Fruit fly (Drosophila melanogaster): ENCODE measurements around the gene CG6610.

Gene CG6610

DNA sequence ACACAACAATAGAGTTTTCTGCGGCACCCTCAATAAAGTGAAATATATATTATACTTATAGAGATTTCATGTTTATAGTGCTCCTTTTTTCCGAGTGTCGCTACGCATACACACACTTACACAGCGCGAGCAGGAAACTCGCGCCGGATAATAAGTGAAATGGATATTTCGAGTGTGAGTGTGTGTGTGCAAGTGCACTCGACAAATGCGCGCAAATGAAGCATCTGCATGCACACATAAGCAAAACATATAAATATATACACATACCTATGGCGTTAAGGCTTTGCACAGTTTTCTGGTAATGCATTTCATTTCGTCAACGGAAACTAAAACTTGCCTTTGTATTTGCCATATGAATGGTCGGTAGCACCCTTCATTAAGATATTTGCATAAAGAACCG, 40.2 kb downstream of the CG6610 start:
- TF ChIP-seq tai (GFP tag; optimal IDR thresholded peaks at IDR 0.05) (no peak), h (GFP tag; optimal IDR thresholded peaks at IDR 0.05) (no peak), dsf (GFP tag; optimal IDR thresholded peaks at IDR 0.05; ENCODE audit: borderline replicate concordance) (no peak), pan (optimal IDR thresholded peaks at IDR 0.05) (no peak), usp (GFP tag; optimal IDR thresholded peaks at IDR 0.05) (no peak), Jra (GFP tag; optimal IDR thresholded peaks at IDR 0.05) (no peak), Dif (GFP tag; optimal IDR thresholded peaks at IDR 0.05; ENCODE audit: partially characterized antibody) (no peak), GATAd (GFP tag; optimal IDR thresholded peaks at IDR 0.05) (no peak)

DNA sequence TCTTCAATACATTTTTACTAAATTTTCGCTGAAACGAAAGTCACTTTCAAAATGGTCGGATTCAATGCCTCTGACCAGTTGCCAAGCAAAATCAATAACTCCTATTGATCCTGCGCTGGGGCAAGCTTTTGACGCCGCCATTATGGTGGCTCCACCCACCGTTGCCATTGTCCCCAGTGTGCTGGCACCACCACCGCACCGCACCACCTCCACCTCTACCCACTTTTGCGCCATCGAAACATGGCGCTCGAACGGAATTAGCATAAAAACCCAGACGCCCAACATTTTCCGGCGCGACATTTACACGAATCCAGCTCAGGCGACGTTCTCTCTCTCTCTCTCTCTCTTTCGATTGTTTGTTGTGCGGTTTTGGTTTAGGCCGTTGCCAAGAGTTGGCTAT, 41.5 kb downstream of the CG6610 start:
- no peak for TF ChIP-seq Hnf4 (GFP tag; optimal IDR thresholded peaks at IDR 0.05)

DNA sequence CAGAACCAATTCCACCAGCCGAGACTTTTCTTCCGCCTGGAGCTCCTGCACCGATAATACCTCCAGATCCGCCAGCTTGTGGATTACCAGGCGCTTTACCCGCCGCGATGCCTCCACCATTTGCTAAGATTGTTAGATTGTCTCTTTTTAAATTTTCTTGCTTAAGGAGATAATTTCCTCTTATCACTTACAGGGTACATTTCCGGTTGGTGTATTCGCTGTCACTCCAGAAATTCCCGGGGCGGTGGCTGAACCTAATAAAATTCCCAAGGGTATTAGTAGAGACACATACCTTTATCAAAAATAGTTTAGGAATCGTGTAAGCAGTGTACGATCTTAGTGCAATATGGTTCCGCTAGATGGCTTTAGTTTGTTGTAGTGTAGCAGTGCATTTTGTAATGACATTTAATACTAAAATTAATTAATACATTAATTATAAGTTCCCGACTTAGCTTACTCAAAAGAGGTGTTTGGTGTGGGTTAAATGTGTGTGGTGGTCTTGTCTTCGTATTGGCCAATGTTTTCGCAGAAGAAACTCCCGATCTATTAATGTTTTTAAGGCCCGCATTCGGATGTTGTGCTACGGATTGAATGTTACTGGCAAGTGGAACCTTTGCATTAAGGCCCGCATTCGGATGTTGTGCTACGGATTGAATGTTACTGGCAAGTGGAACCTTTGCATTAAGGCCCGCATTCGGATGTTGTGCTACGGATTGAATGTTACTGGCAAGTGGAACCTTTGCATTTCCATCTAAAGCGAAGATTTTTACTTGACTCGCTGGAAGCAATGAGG, 49.5 kb downstream of the CG6610 start:
- no peak for TF ChIP-seq usp (GFP tag; optimal IDR thresholded peaks at IDR 0.05)
- no peak for TF ChIP-seq Hr78 (GFP tag; optimal IDR thresholded peaks at IDR 0.05)
- TF ChIP-seq dl (GFP tag; optimal IDR thresholded peaks at IDR 0.05; ENCODE audit: insufficient read depth in 1 of 2, partially characterized antibody in 2 of 2), result no peak
- no peak for TF ChIP-seq h (GFP tag; optimal IDR thresholded peaks at IDR 0.05)
- no peak for TF ChIP-seq Abd-B (GFP tag; optimal IDR thresholded peaks at IDR 0.05)
- TF ChIP-seq Dfd (GFP tag; optimal IDR thresholded peaks at IDR 0.05), result no peak
- TF ChIP-seq dsf (GFP tag; optimal IDR thresholded peaks at IDR 0.05; ENCODE audit: borderline replicate concordance), result no peak
- TF ChIP-seq pan (optimal IDR thresholded peaks at IDR 0.05), result no peak
- no peak for TF ChIP-seq psq (GFP tag; optimal IDR thresholded peaks at IDR 0.05)
- no peak for TF ChIP-seq Vsx2 (GFP tag; optimal IDR thresholded peaks at IDR 0.05; ENCODE audit: partially characterized antibody)
- TF ChIP-seq OdsH (GFP tag; optimal IDR thresholded peaks at IDR 0.05), result no peak
- no peak for TF ChIP-seq CG32264 (GFP tag; optimal IDR thresholded peaks at IDR 0.05)
- peak; percentile 33 for TF ChIP-seq rgr (GFP tag; optimal IDR thresholded peaks at IDR 0.05)
- TF ChIP-seq fru (GFP tag; optimal IDR thresholded peaks at IDR 0.05), result peak; percentile 20
- TF ChIP-seq sv (GFP tag; optimal IDR thresholded peaks at IDR 0.05), result peak; percentile 4
- no peak for TF ChIP-seq Rel (GFP tag; optimal IDR thresholded peaks at IDR 0.05)
- no peak for TF ChIP-seq Rel (tag; optimal IDR thresholded peaks at IDR 0.05)
- peak; percentile 17 for TF ChIP-seq dmrt93B (GFP tag; optimal IDR thresholded peaks at IDR 0.05)
- TF ChIP-seq woc (GFP tag; optimal IDR thresholded peaks at IDR 0.05), result no peak
- peak; percentile 86 for TF ChIP-seq Myc (optimal IDR thresholded peaks at IDR 0.05)
- TF ChIP-seq CG9705 (GFP tag; optimal IDR thresholded peaks at IDR 0.05), result peak; percentile 32
- TF ChIP-seq Hnf4 (GFP tag; optimal IDR thresholded peaks at IDR 0.05), result no peak
- TF ChIP-seq tai (GFP tag; optimal IDR thresholded peaks at IDR 0.05), result no peak
- no peak for TF ChIP-seq GATAd (GFP tag; optimal IDR thresholded peaks at IDR 0.05)
- TF ChIP-seq sage (GFP tag; optimal IDR thresholded peaks at IDR 0.05), result no peak
- no peak for TF ChIP-seq Mio (GFP tag; optimal IDR thresholded peaks at IDR 0.05)
- TF ChIP-seq jim (GFP tag; optimal IDR thresholded peaks at IDR 0.05), result no peak
- TF ChIP-seq br (GFP tag; optimal IDR thresholded peaks at IDR 0.05), result no peak
- no peak for TF ChIP-seq N (GFP tag; optimal IDR thresholded peaks at IDR 0.05)
- no peak for TF ChIP-seq Hr83 (GFP tag; optimal IDR thresholded peaks at IDR 0.05; ENCODE audit: poor library complexity, severe bottlenecking)
- TF ChIP-seq Jra (GFP tag; optimal IDR thresholded peaks at IDR 0.05), result no peak
- peak; percentile 50 for TF ChIP-seq HLH106 (tag; optimal IDR thresholded peaks at IDR 0.05)
- no peak for TF ChIP-seq Sp1 (GFP tag; optimal IDR thresholded peaks at IDR 0.05)
- TF ChIP-seq CrebA (GFP tag; optimal IDR thresholded peaks at IDR 0.05; ENCODE audit: borderline replicate concordance), result no peak
- TF ChIP-seq foxo (GFP tag; optimal IDR thresholded peaks at IDR 0.05), result no peak
- TF ChIP-seq Dif (GFP tag; optimal IDR thresholded peaks at IDR 0.05; ENCODE audit: partially characterized antibody), result no peak
- TF ChIP-seq brk (GFP tag; optimal IDR thresholded peaks at IDR 0.05), result no peak
- no peak for TF ChIP-seq lola (GFP tag; optimal IDR thresholded peaks at IDR 0.05)
- no peak for TF ChIP-seq ey (GFP tag; optimal IDR thresholded peaks at IDR 0.05)
